Worm (Caenorhabditis elegans) whole organism, L1 larva: ENCODE results near the gene chil-26.

Experiments used
- Y116A8C.19 ChIP-seq: sonication (generic microtip); optimal IDR thresholded peaks from 2 replicates; lab custom pipeline; 2016; ENCODE audit warnings: missing compliant biosample characterization, missing genetic modification characterization, borderline replicate concordance
- elt-2 ChIP-seq: sonication (generic microtip); optimal IDR thresholded peaks from 2 replicates; lab custom pipeline; 2016; ENCODE audit warnings: missing genetic modification characterization, mild to moderate bottlenecking, inconsistent platforms, missing compliant biosample characterization, missing genetic modification reagents
- nhr-85 ChIP-seq: sonication (generic microtip); peaks from one replicate; lab custom pipeline; 2016; ENCODE audit warnings: missing genetic modification characterization, inconsistent platforms, missing compliant biosample characterization
- unc-130 ChIP-seq: fragments of 150-350 bp; optimal IDR thresholded peaks from 2 replicates; lab custom pipeline; 2017; ENCODE audit warnings: missing biosample characterization, missing genetic modification characterization, inconsistent platforms
- unc-86 ChIP-seq: sonication (generic microtip); optimal IDR thresholded peaks from 2 replicates; lab custom pipeline; 2016; ENCODE audit warnings: missing genetic modification characterization, missing compliant biosample characterization
- vab-15 ChIP-seq: sonication (generic microtip); optimal IDR thresholded peaks from 2 replicates; lab custom pipeline; 2017; ENCODE audit warnings: missing genotype, mild to moderate bottlenecking, missing genetic modification characterization, missing compliant biosample characterization
- xbp-1 ChIP-seq: sonication (generic microtip); optimal IDR thresholded peaks from 2 replicates; lab custom pipeline; 2016; ENCODE audit warnings: missing genetic modification characterization, missing compliant biosample characterization

ce11 chrII:9438853-9439252 lies 36.0 kb upstream of the chil-26 start:
- TF ChIP-seq unc-130 (tag; lab: Kevin White, UChicago) (no peak), Y116A8C.19 (tag; lab: Kevin White, UChicago) (no peak), xbp-1 (tag; lab: Kevin White, UChicago) (no peak), elt-2 (no peak), vab-15 (tag; lab: Kevin White, UChicago) (no peak), nhr-85 (tag; lab: Kevin White, UChicago) (no peak), unc-86 (tag; lab: Kevin White, UChicago) (no peak)
